Fruit fly (Drosophila melanogaster) Kc167 (cell line): ENCODE measurements around the gene CenG1A.

Experiments
- Myc ChIP-seq: fragments of >200 bp; optimal IDR thresholded peaks from 2 replicates; lab custom pipeline; 2017; ENCODE audit warnings: missing external identifiers
- Sin3A ChIP-seq: fragments of >200 bp; optimal IDR thresholded peaks from 2 replicates; lab custom pipeline; 2018; ENCODE audit warnings: missing external identifiers
- h ChIP-seq: fragments of >200 bp; optimal IDR thresholded peaks from 3 replicates; lab custom pipeline; 2018; ENCODE audit warnings: missing external identifiers
- insv ChIP-seq: fragments of >200 bp; optimal IDR thresholded peaks from 3 replicates; lab custom pipeline; 2018; ENCODE audit warnings: missing external identifiers
- psq ChIP-seq: fragments of >200 bp; optimal IDR thresholded peaks from 2 replicates; lab custom pipeline; 2017; ENCODE audit warnings: missing external identifiers
- ttk ChIP-seq: sonication (Bioruptor generic); optimal IDR thresholded peaks from 2 replicates; lab custom pipeline; 2017; ENCODE audit warnings: missing external identifiers

Gene CenG1A

dm6 chr2L:13877934-13878580, 42.7 kb downstream of the CenG1A start:
- TF ChIP-seq Sin3A (lab: Kevin White, UChicago) (no peak), Myc (no peak), ttk (lab: Kevin White, UChicago) (no peak), insv (lab: Kevin White, UChicago) (no peak), h (lab: Kevin White, UChicago) (no peak), psq (no peak)

dm6 chr2L:13878801-13879200, 43.4 kb downstream of the CenG1A start:
- no peak for TF ChIP-seq insv (lab: Kevin White, UChicago)
- no peak for TF ChIP-seq Sin3A (lab: Kevin White, UChicago)
- no peak for TF ChIP-seq h (lab: Kevin White, UChicago)
- TF ChIP-seq Myc, result no peak
- TF ChIP-seq psq, result no peak
- no peak for TF ChIP-seq ttk (lab: Kevin White, UChicago)

- TF ChIP-seq h (lab: Kevin White, UChicago) (no peak), Myc (no peak), ttk (lab: Kevin White, UChicago) (no peak), psq (no peak), Sin3A (lab: Kevin White, UChicago) (no peak), insv (lab: Kevin White, UChicago) (no peak)
Observed at dm6 chr2L:13881387-13881902, 46.1 kb downstream of the CenG1A start.

- no peak for TF ChIP-seq h (lab: Kevin White, UChicago)
- no peak for TF ChIP-seq insv (lab: Kevin White, UChicago)
- TF ChIP-seq psq, result no peak
- TF ChIP-seq ttk (lab: Kevin White, UChicago), result no peak
- no peak for TF ChIP-seq Sin3A (lab: Kevin White, UChicago)
- no peak for TF ChIP-seq Myc
Observed at dm6 chr2L:13881939-13882338, 46.6 kb downstream of the CenG1A start.

- TF ChIP-seq h (lab: Kevin White, UChicago) (no peak), insv (lab: Kevin White, UChicago) (no peak), ttk (lab: Kevin White, UChicago) (no peak), Sin3A (lab: Kevin White, UChicago) (no peak), Myc (no peak), psq (no peak)
Observed at dm6 chr2L:13884063-13884656, 48.8 kb downstream of the CenG1A start.

dm6 chr2L:13884678-13885303, 49.4 kb downstream of the CenG1A start:
- TF ChIP-seq psq (no peak), Myc (no peak), ttk (lab: Kevin White, UChicago) (no peak), h (lab: Kevin White, UChicago) (no peak), insv (lab: Kevin White, UChicago) (no peak), Sin3A (lab: Kevin White, UChicago) (no peak)

dm6 chr2L:13886326-13887073, 51.1 kb downstream of the CenG1A start:
- TF ChIP-seq h (lab: Kevin White, UChicago) (no peak), psq (no peak), ttk (lab: Kevin White, UChicago) (no peak), Sin3A (lab: Kevin White, UChicago) (no peak), insv (lab: Kevin White, UChicago) (no peak), Myc (no peak)

- TF ChIP-seq Myc (no peak), ttk (lab: Kevin White, UChicago) (no peak), psq (no peak), insv (lab: Kevin White, UChicago) (no peak), h (lab: Kevin White, UChicago) (no peak), Sin3A (lab: Kevin White, UChicago) (no peak)
Observed at dm6 chr2L:13889934-13890333, 54.6 kb downstream of the CenG1A start.

dm6 chr2L:13892826-13893225, 57.5 kb downstream of the CenG1A start:
- TF ChIP-seq h (lab: Kevin White, UChicago) (no peak), Sin3A (lab: Kevin White, UChicago) (no peak), Myc (no peak), insv (lab: Kevin White, UChicago) (no peak), ttk (lab: Kevin White, UChicago) (no peak), psq (no peak)

dm6 chr2L:13893439-13893838, 58.1 kb downstream of the CenG1A start:
- no peak for TF ChIP-seq insv (lab: Kevin White, UChicago)
- no peak for TF ChIP-seq psq
- TF ChIP-seq h (lab: Kevin White, UChicago), result no peak
- TF ChIP-seq Myc, result no peak
- TF ChIP-seq Sin3A (lab: Kevin White, UChicago), result no peak
- no peak for TF ChIP-seq ttk (lab: Kevin White, UChicago)

- TF ChIP-seq psq, result no peak
- TF ChIP-seq ttk (lab: Kevin White, UChicago), result no peak
- no peak for TF ChIP-seq insv (lab: Kevin White, UChicago)
- TF ChIP-seq h (lab: Kevin White, UChicago), result no peak
- no peak for TF ChIP-seq Myc
- TF ChIP-seq Sin3A (lab: Kevin White, UChicago), result no peak
Observed at dm6 chr2L:13900111-13900930, 65.0 kb downstream of the CenG1A start.
